Fruit fly (Drosophila melanogaster) whole organism, pupa: Measurements from ENCODE around the gene Jhbp13.

Experiments
- CG10348 ChIP-seq: fragments of 200-800 bp; sonication (Bioruptor generic); IDR thresholded peaks from 2 replicates; pipeline ENCODE4 v1.3.6; 2022; ENCODE audit warnings: missing biosample characterization, missing genetic modification characterization
- CG12605 ChIP-seq: fragments of 200-800 bp; sonication (Bioruptor generic); IDR thresholded peaks from 2 replicates; pipeline ENCODE4 v1.3.6; 2022; ENCODE audit warnings: missing biosample characterization, missing genetic modification characterization
- CG13204 ChIP-seq: fragments of 200-800 bp; sonication (Bioruptor generic); optimal IDR thresholded peaks from 2 replicates; lab custom pipeline; 2018; ENCODE audit warnings: missing biosample characterization, mild to moderate bottlenecking, missing genetic modification characterization, moderate library complexity
- CG14655 ChIP-seq: fragments of 200-800 bp; sonication (Bioruptor generic); optimal IDR thresholded peaks from 3 replicates; lab custom pipeline; 2017; ENCODE audit warnings: mild to moderate bottlenecking, missing biosample characterization, missing genetic modification reagents, missing genetic modification characterization
- CG15710 ChIP-seq: fragments of 200-800 bp; sonication (Bioruptor generic); optimal IDR thresholded peaks from 2 replicates; lab custom pipeline; 2018; ENCODE audit warnings: missing biosample characterization, mild to moderate bottlenecking, missing genetic modification characterization, moderate library complexity
- CG17806 ChIP-seq: fragments of 200-800 bp; sonication (Bioruptor generic); optimal IDR thresholded peaks from 2 replicates; lab custom pipeline; 2018; ENCODE audit warnings: missing biosample characterization, mild to moderate bottlenecking, missing genetic modification characterization, moderate library complexity
- CG32121 ChIP-seq: fragments of 200-800 bp; sonication (Bioruptor generic); IDR thresholded peaks from 2 replicates; pipeline ENCODE4 v1.3.6; 2022; ENCODE audit warnings: missing biosample characterization, missing genetic modification characterization
- CG34367 ChIP-seq: fragments of 200-800 bp; sonication (Bioruptor generic); optimal IDR thresholded peaks from 2 replicates; lab custom pipeline; 2018; ENCODE audit warnings: missing biosample characterization, mild to moderate bottlenecking, missing genetic modification characterization
- CG4496 ChIP-seq: fragments of 200-800 bp; sonication (Bioruptor generic); IDR thresholded peaks from 3 replicates; pipeline ENCODE4 v1.3.6; 2022; ENCODE audit warnings: missing biosample characterization, missing genetic modification characterization
- CG8159 ChIP-seq: fragments of 200-800 bp; sonication (Bioruptor generic); optimal IDR thresholded peaks from 3 replicates; lab custom pipeline; 2018; ENCODE audit warnings: missing biosample characterization, mild to moderate bottlenecking, missing genetic modification characterization, moderate library complexity
- CG8301 ChIP-seq: fragments of 200-800 bp; sonication (Bioruptor generic); optimal IDR thresholded peaks from 2 replicates; lab custom pipeline; 2018; ENCODE audit warnings: missing biosample characterization, mild to moderate bottlenecking, missing genetic modification characterization
- CG9948 ChIP-seq: fragments of 200-800 bp; sonication (Bioruptor generic); optimal IDR thresholded peaks from 2 replicates; lab custom pipeline; 2018; ENCODE audit warnings: missing biosample characterization, mild to moderate bottlenecking, missing genetic modification characterization, moderate library complexity
- D1 ChIP-seq: fragments of 200-800 bp; sonication (Bioruptor generic); optimal IDR thresholded peaks from 2 replicates; lab custom pipeline; 2018; ENCODE audit warnings: missing biosample characterization, mild to moderate bottlenecking, missing genetic modification characterization, moderate library complexity
- EcR ChIP-seq: fragments of 200-800 bp; sonication (Bioruptor generic); optimal IDR thresholded peaks from 3 replicates; lab custom pipeline; 2019; ENCODE audit warnings: missing biosample characterization, missing genetic modification characterization, mild to moderate bottlenecking, moderate library complexity, missing genetic modification reagents
- Ets98B ChIP-seq: fragments of 200-800 bp; sonication (Bioruptor generic); IDR thresholded peaks from 2 replicates; pipeline ENCODE4 v1.3.6; 2022; ENCODE audit warnings: missing biosample characterization, missing genetic modification characterization
- Pif1A ChIP-seq: fragments of 200-800 bp; sonication (Bioruptor generic); optimal IDR thresholded peaks from 3 replicates; lab custom pipeline; 2016; ENCODE audit warnings: missing biosample characterization, missing genetic modification characterization
- Pif1B ChIP-seq: fragments of 200-800 bp; sonication (Bioruptor generic); optimal IDR thresholded peaks from 3 replicates; lab custom pipeline; 2016; ENCODE audit warnings: missing biosample characterization, missing genetic modification characterization
- Snoo ChIP-seq: fragments of 200-800 bp; sonication (Bioruptor generic); optimal IDR thresholded peaks from 3 replicates; lab custom pipeline; 2017; ENCODE audit warnings: missing biosample characterization, mild to moderate bottlenecking, missing genetic modification characterization, inconsistent platforms
- fd96Ca ChIP-seq: fragments of 200-800 bp; sonication (Bioruptor generic); IDR thresholded peaks from 3 replicates; pipeline ENCODE4 v1.3.6; 2022; ENCODE audit warnings: missing biosample characterization, missing genetic modification characterization
- gl ChIP-seq: fragments of 200-800 bp; sonication (Bioruptor generic); optimal IDR thresholded peaks from 2 replicates; lab custom pipeline; 2018; ENCODE audit warnings: missing biosample characterization, mild to moderate bottlenecking, missing genetic modification characterization
- rn ChIP-seq: fragments of 200-800 bp; sonication (Bioruptor generic); IDR thresholded peaks from 2 replicates; pipeline ENCODE4 v1.3.6; 2022; ENCODE audit warnings: missing biosample characterization, missing genetic modification characterization

Jhbp13 gene

dm6 chr2L:13290276-13291065 is 50.7 kb downstream of the Jhbp13 start:
- TF ChIP-seq Snoo (peak; percentile 48), CG34367 (tag; lab: Kevin White, UChicago) (peak; percentile 8), fd96Ca (GFP tag; lab: Robert Waterston, UW) (no peak), CG15710 (tag; lab: Kevin White, UChicago) (peak; percentile 61), Pif1B (GFP tag; lab: Kevin White, UChicago) (no peak), CG12605 (GFP tag; lab: Robert Waterston, UW) (no peak; the same call in 1 of the 2 replicates), CG9948 (tag; lab: Kevin White, UChicago) (no peak), gl (tag; lab: Kevin White, UChicago) (peak; percentile 56), CG17806 (tag; lab: Kevin White, UChicago) (no peak), rn (GFP tag; lab: Robert Waterston, UW) (no peak), EcR (GFP tag; lab: Kevin White, UChicago) (peak; percentile 37), CG10348 (GFP tag; lab: Robert Waterston, UW) (no peak), Pif1A (GFP tag; lab: Kevin White, UChicago) (peak; percentile 32), Ets98B (GFP tag; lab: Robert Waterston, UW) (peak; percentile 20), CG13204 (peak; percentile 73), D1 (no peak), CG14655 (peak; percentile 33), CG8301 (no peak), CG8159 (tag; lab: Kevin White, UChicago) (no peak), CG32121 (GFP tag; lab: Robert Waterston, UW) (peak; percentile 43; the same call in 1 of the 2 replicates), CG4496 (GFP tag; lab: Robert Waterston, UW) (peak; percentile 55; the same call in 2 of the 3 replicates)
- TF ChIP-seq, all 21 proteins: peak for 11

DNA sequence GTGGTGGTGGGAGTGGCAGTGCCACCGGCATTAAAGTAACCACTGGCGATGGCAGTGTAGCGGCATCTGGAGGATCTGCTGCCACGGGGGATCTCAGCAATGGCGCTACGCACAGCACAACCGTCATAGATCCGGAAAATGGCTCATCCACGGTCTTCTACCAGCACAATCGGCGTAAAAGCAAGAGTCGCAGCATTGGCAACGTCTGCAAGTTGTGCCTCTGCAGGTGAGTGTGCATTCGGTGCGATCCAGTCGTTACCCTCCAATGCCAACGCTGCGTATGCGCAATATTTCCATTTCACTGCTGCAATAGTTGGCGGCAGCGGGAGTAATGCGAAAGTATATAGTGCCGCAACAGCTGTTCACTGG is 51.3 kb downstream of the Jhbp13 start:
- peak; percentile 46; the same call in 2 of the 3 replicates for TF ChIP-seq fd96Ca (GFP tag; lab: Robert Waterston, UW)
- peak; percentile 60 for TF ChIP-seq CG32121 (GFP tag; lab: Robert Waterston, UW)
- TF ChIP-seq CG12605 (GFP tag; lab: Robert Waterston, UW), result no peak; the same call in 1 of the 2 replicates
- no peak for TF ChIP-seq CG4496 (GFP tag; lab: Robert Waterston, UW)
